Worm (Caenorhabditis elegans): ENCODE data around the gene R74.2.

ce11 chrIII:4196988-4197384 lies 9.0 kb downstream of the R74.2 start, which contains the start of gene asd-1:
- TF ChIP-seq ceh-82 (tag; optimal IDR thresholded peaks at IDR 0.05): no peak
- TF ChIP-seq R02D3.7 (tag; optimal IDR thresholded peaks at IDR 0.05): no peak
- no peak for TF ChIP-seq skn-1 (tag; optimal IDR thresholded peaks at IDR 0.05)
- TF ChIP-seq snpc-4 (tag; optimal IDR thresholded peaks at IDR 0.05): no peak
- TF ChIP-seq ztf-4 (tag; optimal IDR thresholded peaks at IDR 0.05): no peak
- no peak for TF ChIP-seq pha-4 (tag; optimal IDR thresholded peaks at IDR 0.05)

All from whole organism, L3 larva.